Fruit fly (Drosophila melanogaster) whole organism, embryonic: ENCODE results near the gene Eip75B.

Experiments used
- Adf1 ChIP-seq: fragments of 200-800 bp; sonication (Bioruptor generic); IDR thresholded peaks from 2 replicates; pipeline ENCODE4 v1.3.6; 2022; ENCODE audit warnings: missing biosample characterization, missing genetic modification characterization
- Blimp-1 ChIP-seq: fragments of 200-800 bp; sonication (Bioruptor generic); optimal IDR thresholded peaks from 3 replicates; lab custom pipeline; 2018; ENCODE audit warnings: missing biosample characterization, missing genetic modification characterization, mild to moderate bottlenecking, moderate library complexity, missing genetic modification reagents
- CG10267 ChIP-seq: fragments of 200-800 bp; sonication (Bioruptor generic); optimal IDR thresholded peaks from 2 replicates; lab custom pipeline; 2018; ENCODE audit warnings: missing biosample characterization, mild to moderate bottlenecking, missing genetic modification characterization, moderate library complexity
- CG10979 ChIP-seq: fragments of 200-800 bp; sonication (Bioruptor generic); optimal IDR thresholded peaks from 2 replicates; lab custom pipeline; 2018; ENCODE audit warnings: missing biosample characterization, mild to moderate bottlenecking, missing genetic modification characterization, moderate library complexity
- CG11695 ChIP-seq: fragments of 200-800 bp; sonication (Bioruptor generic); IDR thresholded peaks from 3 replicates; pipeline ENCODE4 v1.3.6; 2022; ENCODE audit warnings: missing biosample characterization, missing genetic modification characterization
- CG12071 ChIP-seq: fragments of 200-800 bp; sonication (Bioruptor generic); optimal IDR thresholded peaks from 3 replicates; lab custom pipeline; 2018; ENCODE audit warnings: missing biosample characterization, mild to moderate bottlenecking, missing genetic modification characterization
- CG13287 ChIP-seq: fragments of 200-800 bp; sonication (Bioruptor generic); IDR thresholded peaks from 2 replicates; pipeline ENCODE4 v1.3.6; 2022; ENCODE audit warnings: missing biosample characterization, missing genetic modification characterization; ENCODE audit not compliant: partially characterized antibody
- CG14050 ChIP-seq: fragments of 200-800 bp; sonication (Bioruptor generic); IDR thresholded peaks from 3 replicates; pipeline ENCODE4 v1.3.6; 2022; ENCODE audit warnings: missing biosample characterization, missing genetic modification characterization
- CG14710 ChIP-seq: fragments of 200-800 bp; sonication (Bioruptor generic); optimal IDR thresholded peaks from 3 replicates; lab custom pipeline; 2019; ENCODE audit warnings: missing biosample characterization, mild to moderate bottlenecking, missing genetic modification characterization, moderate library complexity
- CG14965 ChIP-seq: fragments of 200-800 bp; sonication (Bioruptor generic); optimal IDR thresholded peaks from 2 replicates; lab custom pipeline; 2016; ENCODE audit warnings: missing biosample characterization, missing genetic modification characterization, borderline replicate concordance
- CG1603 ChIP-seq: fragments of 200-800 bp; sonication (Bioruptor generic); optimal IDR thresholded peaks from 2 replicates; lab custom pipeline; 2019; ENCODE audit warnings: missing biosample characterization, mild to moderate bottlenecking, missing genetic modification characterization, moderate library complexity
- CG17568 ChIP-seq: fragments of 200-800 bp; sonication (Bioruptor generic); optimal IDR thresholded peaks from 2 replicates; lab custom pipeline; 2018; ENCODE audit warnings: missing biosample characterization, mild to moderate bottlenecking, missing genetic modification characterization, moderate library complexity
- CG2129 ChIP-seq: fragments of 200-800 bp; sonication (Bioruptor generic); IDR thresholded peaks from 2 replicates; pipeline ENCODE4 v1.3.6; 2022; ENCODE audit warnings: missing biosample characterization, missing genetic modification characterization; ENCODE audit not compliant: partially characterized antibody
- CG31441 ChIP-seq: fragments of 200-800 bp; sonication (Bioruptor generic); IDR thresholded peaks from 2 replicates; pipeline ENCODE4 v1.3.6; 2022; ENCODE audit warnings: missing biosample characterization, missing genetic modification characterization
- CG32772 ChIP-seq: fragments of 200-800 bp; sonication (Bioruptor generic); IDR thresholded peaks from 2 replicates; pipeline ENCODE4 v1.3.6; 2022; ENCODE audit warnings: missing biosample characterization, missing genetic modification characterization
- CG4360 ChIP-seq: fragments of 200-800 bp; sonication (Bioruptor generic); IDR thresholded peaks from 2 replicates; pipeline ENCODE4 v1.3.6; 2022; ENCODE audit warnings: missing biosample characterization, missing genetic modification characterization
- CG6791 ChIP-seq: fragments of 200-800 bp; sonication (Bioruptor generic); IDR thresholded peaks from 3 replicates; pipeline ENCODE4 v1.3.6; 2022; ENCODE audit warnings: missing biosample characterization, missing genetic modification characterization; ENCODE audit not compliant: partially characterized antibody
- CG7372 ChIP-seq: fragments of 200-800 bp; sonication (Bioruptor generic); IDR thresholded peaks from 2 replicates; pipeline ENCODE4 v1.3.6; 2022; ENCODE audit warnings: missing biosample characterization, missing genetic modification characterization
- CG7987 ChIP-seq: fragments of 200-800 bp; sonication (Bioruptor generic); optimal IDR thresholded peaks from 2 replicates; lab custom pipeline; 2018; ENCODE audit warnings: missing biosample characterization, mild to moderate bottlenecking, missing genetic modification characterization, moderate library complexity
- CrebB ChIP-seq: fragments of 200-800 bp; sonication (Bioruptor generic); optimal IDR thresholded peaks from 3 replicates; lab custom pipeline; 2018; ENCODE audit warnings: missing biosample characterization, mild to moderate bottlenecking, missing genetic modification characterization
- Dbx ChIP-seq: fragments of 200-800 bp; sonication (Bioruptor generic); IDR thresholded peaks from 3 replicates; pipeline ENCODE4 v1.3.6; 2022; ENCODE audit warnings: missing biosample characterization, missing genetic modification characterization
- Dref ChIP-seq: fragments of 200-800 bp; sonication (Bioruptor generic); IDR thresholded peaks from 2 replicates; pipeline ENCODE4 v1.3.6; 2022; ENCODE audit warnings: missing biosample characterization, missing genetic modification characterization
- Fer2 ChIP-seq: fragments of 200-800 bp; sonication (Bioruptor generic); optimal IDR thresholded peaks from 2 replicates; lab custom pipeline; 2018; ENCODE audit warnings: missing biosample characterization, mild to moderate bottlenecking, missing genetic modification characterization, moderate library complexity
- H15 ChIP-seq: fragments of 200-800 bp; sonication (Bioruptor generic); IDR thresholded peaks from 3 replicates; pipeline ENCODE4 v1.3.6; 2022; ENCODE audit warnings: missing biosample characterization, missing genetic modification characterization
- MBD-R2 ChIP-seq: fragments of 200-800 bp; sonication (Bioruptor generic); IDR thresholded peaks from 2 replicates; pipeline ENCODE4 v1.3.6; 2022; ENCODE audit warnings: missing biosample characterization, missing genetic modification characterization
- Mad ChIP-seq: fragments of 200-800 bp; sonication (Bioruptor generic); optimal IDR thresholded peaks from 2 replicates; lab custom pipeline; 2016; ENCODE audit warnings: missing biosample characterization, missing genetic modification characterization
- Med ChIP-seq: fragments of 200-800 bp; sonication (Bioruptor generic); peaks from one replicate; lab custom pipeline; 2016; ENCODE audit warnings: missing biosample characterization, missing genetic modification characterization, mild to moderate bottlenecking, inconsistent platforms, moderate library complexity
- Nf-YC ChIP-seq: fragments of 200-800 bp; optimal IDR thresholded peaks from 3 replicates; lab custom pipeline; 2019; ENCODE audit warnings: missing biosample characterization, mild to moderate bottlenecking, missing genetic modification characterization, moderate library complexity
- PHDP ChIP-seq: fragments of 200-800 bp; sonication (Bioruptor generic); optimal IDR thresholded peaks from 3 replicates; lab custom pipeline; 2018; ENCODE audit warnings: missing biosample characterization, mild to moderate bottlenecking, missing genetic modification characterization, moderate library complexity
- Scr ChIP-seq: fragments of 200-800 bp; sonication (Bioruptor generic); IDR thresholded peaks from 2 replicates; pipeline ENCODE4 v1.3.6; 2022; ENCODE audit warnings: missing biosample characterization, missing genetic modification characterization; ENCODE audit not compliant: partially characterized antibody
- Sox102F ChIP-seq: fragments of 200-800 bp; sonication (Bioruptor generic); optimal IDR thresholded peaks from 2 replicates; lab custom pipeline; 2018; ENCODE audit warnings: missing biosample characterization, mild to moderate bottlenecking, missing genetic modification characterization, moderate library complexity
- Stat92E ChIP-seq, 3 experiments: fragments of >200 bp in 2 of 3; fragments of 200-800 bp in 1 of 3; sonication (Bioruptor generic) in 1 of 3; optimal IDR thresholded peaks; 2 replicates each; lab custom pipeline; 2017 to 2019; ENCODE audit warnings: missing biosample characterization in 3 of 3, missing genetic modification characterization in 3 of 3, mild to moderate bottlenecking in 1 of 3, moderate library complexity in 1 of 3
- Usf ChIP-seq: fragments of 200-800 bp; sonication (Bioruptor generic); optimal IDR thresholded peaks from 2 replicates; lab custom pipeline; 2017; ENCODE audit warnings: missing genotype, missing biosample characterization, missing genetic modification characterization
- ab ChIP-seq: fragments of 200-800 bp; sonication (Bioruptor generic); optimal IDR thresholded peaks from 2 replicates; lab custom pipeline; 2016; ENCODE audit warnings: missing biosample characterization, missing genetic modification characterization
- abd-A ChIP-seq: fragments of 200-800 bp; sonication (Bioruptor generic); optimal IDR thresholded peaks from 3 replicates; lab custom pipeline; 2019; ENCODE audit warnings: missing biosample characterization, mild to moderate bottlenecking, missing genetic modification characterization, moderate library complexity
- crol ChIP-seq: fragments of 200-800 bp; sonication (Bioruptor generic); IDR thresholded peaks from 2 replicates; pipeline ENCODE4 v1.3.6; 2022; ENCODE audit warnings: missing biosample characterization, missing genetic modification characterization
- cwo ChIP-seq: fragments of 200-800 bp; sonication (Bioruptor generic); optimal IDR thresholded peaks from 3 replicates; lab custom pipeline; 2017; ENCODE audit warnings: missing biosample characterization, missing genetic modification characterization, mild to moderate bottlenecking, moderate library complexity, missing genetic modification reagents
- dan ChIP-seq: fragments of 200-800 bp; sonication (Bioruptor generic); IDR thresholded peaks from 2 replicates; pipeline ENCODE4 v1.3.6; 2022; ENCODE audit warnings: missing biosample characterization, missing genetic modification characterization
- dm ChIP-seq: fragments of 200-800 bp; sonication (Bioruptor generic); optimal IDR thresholded peaks from 3 replicates; lab custom pipeline; 2016; ENCODE audit warnings: missing biosample characterization, missing genetic modification characterization
- grn ChIP-seq: fragments of 200-800 bp; sonication (Bioruptor generic); optimal IDR thresholded peaks from 3 replicates; lab custom pipeline; 2017; ENCODE audit warnings: missing biosample characterization, missing genetic modification characterization
- inv ChIP-seq: fragments of 200-800 bp; sonication (Bioruptor generic); IDR thresholded peaks from 2 replicates; pipeline ENCODE4 v1.3.6; 2022; ENCODE audit warnings: missing biosample characterization, missing genetic modification characterization; ENCODE audit not compliant: partially characterized antibody
- jigr1 ChIP-seq: fragments of 200-800 bp; sonication (Bioruptor generic); IDR thresholded peaks from 3 replicates; pipeline ENCODE4 v1.3.6; 2022; ENCODE audit warnings: missing biosample characterization, missing genetic modification characterization
- lab ChIP-seq: fragments of 200-800 bp; sonication (Bioruptor generic); optimal IDR thresholded peaks from 3 replicates; lab custom pipeline; 2017; ENCODE audit warnings: missing biosample characterization, missing genetic modification characterization, mild to moderate bottlenecking, moderate library complexity, missing genetic modification reagents
- lilli ChIP-seq: fragments of 200-800 bp; sonication (Bioruptor generic); optimal IDR thresholded peaks from 3 replicates; lab custom pipeline; 2016; ENCODE audit warnings: missing biosample characterization, missing genetic modification characterization
- psq ChIP-seq: fragments of 200-800 bp; sonication (Bioruptor generic); optimal IDR thresholded peaks from 2 replicates; lab custom pipeline; 2017; ENCODE audit warnings: missing biosample characterization, missing genetic modification characterization
- sd ChIP-seq: fragments of 200-800 bp; sonication (Bioruptor generic); optimal IDR thresholded peaks from 3 replicates; lab custom pipeline; 2018; ENCODE audit warnings: missing biosample characterization, mild to moderate bottlenecking, missing genetic modification characterization, moderate library complexity
- sisA ChIP-seq: fragments of 200-800 bp; sonication (Bioruptor generic); IDR thresholded peaks from 2 replicates; pipeline ENCODE4 v1.3.6; 2022; ENCODE audit warnings: missing biosample characterization, missing genetic modification characterization
- vnd ChIP-seq: fragments of 200-800 bp; sonication (Bioruptor generic); IDR thresholded peaks from 3 replicates; pipeline ENCODE4 v1.3.6; 2022; ENCODE audit warnings: missing biosample characterization, missing genetic modification characterization; ENCODE audit not compliant: partially characterized antibody
- zen2 ChIP-seq: fragments of 200-800 bp; sonication (Bioruptor generic); IDR thresholded peaks from 3 replicates; pipeline ENCODE4 v1.3.6; 2022; ENCODE audit warnings: missing biosample characterization, missing genetic modification characterization; ENCODE audit not compliant: partially characterized antibody

Eip75B gene

DNA sequence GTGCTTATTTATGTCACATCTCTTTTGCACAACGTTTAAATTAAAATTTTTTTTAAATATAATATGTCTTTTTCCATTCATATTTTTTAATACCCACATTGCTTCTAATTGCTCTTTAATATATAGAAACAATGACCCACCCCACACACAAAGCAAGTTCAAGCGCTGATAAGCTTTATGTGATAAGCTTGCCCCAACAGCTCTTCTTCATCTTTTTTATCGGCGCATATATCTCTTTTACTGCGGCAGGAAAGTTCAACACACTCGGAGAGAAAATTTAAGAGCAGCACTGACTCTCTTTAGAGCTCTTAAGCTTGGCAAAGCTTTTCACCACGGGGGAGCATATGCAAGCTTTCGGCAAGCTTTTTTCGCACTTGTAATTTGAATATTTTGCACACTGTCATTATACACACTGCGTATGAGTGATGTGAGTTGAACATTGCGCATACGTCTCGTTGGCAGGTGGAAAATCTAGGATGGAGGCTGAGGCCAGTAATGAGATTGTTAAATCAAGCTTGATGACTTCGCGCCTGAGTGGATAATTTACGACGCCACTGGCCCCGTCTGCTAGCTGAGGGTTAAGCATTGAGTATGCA, 102.3 kb downstream of the Eip75B start (continued):
- no peak for TF ChIP-seq PHDP
- TF ChIP-seq CG10979, result peak; percentile 14
- peak; percentile 8 for TF ChIP-seq CG7987
- TF ChIP-seq sisA (GFP tag; lab: Robert Waterston, UW), result no peak
- peak; percentile 42 for TF ChIP-seq CG13287
- TF ChIP-seq zen2, result peak; percentile 34; the same call in 1 of the 3 replicates
- no peak for TF ChIP-seq Dref (GFP tag; lab: Robert Waterston, UW)
- TF ChIP-seq CG14050 (GFP tag; lab: Robert Waterston, UW), result no peak
- TF ChIP-seq dan, result no peak
- peak; percentile 26 for TF ChIP-seq Nf-YC
- no peak for TF ChIP-seq H15 (GFP tag; lab: Robert Waterston, UW)
- 0 out of 2 replicates have a peak, but pooled peaks have one; percentile 33 for TF ChIP-seq CG31441 (GFP tag; lab: Robert Waterston, UW)
- TF ChIP-seq Mad (GFP tag; lab: Kevin White, UChicago), result no peak
- TF ChIP-seq CG1603 (tag; lab: Kevin White, UChicago), result no peak
- peak; percentile 96 for TF ChIP-seq CG7372 (GFP tag; lab: Robert Waterston, UW)
- TF ChIP-seq CG2129 (GFP tag; lab: Robert Waterston, UW), result no peak
- no peak for TF ChIP-seq Sox102F (GFP tag; lab: Kevin White, UChicago)
- peak; percentile 77 for TF ChIP-seq Med (GFP tag; lab: Kevin White, UChicago)
- TF ChIP-seq MBD-R2 (GFP tag; lab: Robert Waterston, UW), result no peak
- TF ChIP-seq CG6791 (GFP tag; lab: Robert Waterston, UW), result no peak
- TF ChIP-seq Stat92E (GFP tag; optimal IDR thresholded peaks at IDR 0.05; lab: Kevin White, UChicago), result no peak
- TF ChIP-seq CG12071 (GFP tag; lab: Kevin White, UChicago), result no peak
- no peak for TF ChIP-seq jigr1
- TF ChIP-seq lab, result peak; percentile 42
- no peak for TF ChIP-seq lilli (GFP tag; lab: Kevin White, UChicago)
- TF ChIP-seq crol, result no peak
- no peak for TF ChIP-seq CG17568 (GFP tag; lab: Kevin White, UChicago)
- no peak for TF ChIP-seq Adf1 (GFP tag; lab: Robert Waterston, UW)
- TF ChIP-seq ab (GFP tag; lab: Kevin White, UChicago), result no peak
- TF ChIP-seq CG10267 (tag; lab: Kevin White, UChicago), result no peak
- peak; percentile 61 for TF ChIP-seq grn (GFP tag; lab: Kevin White, UChicago)
- TF ChIP-seq CG11695 (GFP tag; lab: Robert Waterston, UW), result no peak
- no peak for TF ChIP-seq psq (GFP tag; lab: Kevin White, UChicago)
- TF ChIP-seq CrebB (tag; lab: Kevin White, UChicago), result no peak
- no peak for TF ChIP-seq vnd (GFP tag; lab: Robert Waterston, UW)
- TF ChIP-seq CG4360, result no peak
- no peak for TF ChIP-seq CG14710 (tag; lab: Kevin White, UChicago)
- TF ChIP-seq Fer2 (tag; lab: Kevin White, UChicago), result no peak
- no peak for TF ChIP-seq CG14965 (GFP tag; lab: Kevin White, UChicago)
- TF ChIP-seq CG32772 (GFP tag; lab: Robert Waterston, UW), result no peak
- no peak for TF ChIP-seq dm (GFP tag; lab: Kevin White, UChicago)
- no peak for TF ChIP-seq inv (GFP tag; lab: Robert Waterston, UW)
- peak; percentile 16 for TF ChIP-seq sd (tag; lab: Kevin White, UChicago)
- TF ChIP-seq cwo, result no peak
- TF ChIP-seq Usf (GFP tag; lab: Kevin White, UChicago), result no peak
- no peak for TF ChIP-seq Blimp-1
- TF ChIP-seq Dbx (GFP tag; lab: Robert Waterston, UW), result no peak
- TF ChIP-seq abd-A, result peak; percentile 38
- no peak for TF ChIP-seq Scr
